Worm (Caenorhabditis elegans): ENCODE measurements around the gene set-16.
A peak's percentile ranks its signal among the peaks of the same experiment; 100 is the strongest.

The set-16 gene

DNA sequence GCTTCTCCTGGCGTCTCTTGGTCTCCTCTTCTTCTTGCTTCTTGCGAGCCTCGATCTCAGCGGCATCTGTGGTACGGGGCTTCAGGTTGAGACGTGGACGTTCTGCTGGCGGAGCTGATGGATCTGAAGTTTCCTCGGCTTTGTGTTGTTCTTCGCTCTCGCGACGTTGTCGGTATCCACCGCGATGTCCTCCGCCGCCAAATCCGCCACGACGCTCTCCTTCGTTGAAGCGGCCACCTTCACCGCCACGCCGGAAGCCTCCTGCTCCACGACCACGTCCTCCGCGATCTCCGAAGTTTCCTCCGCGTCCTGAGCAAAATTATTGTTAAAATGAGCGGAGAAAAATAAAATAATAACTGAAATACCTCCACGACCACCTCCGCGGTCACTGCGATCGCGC lies 940 bp upstream of the set-16 start (continued):
- TF ChIP-seq ztf-6 (GFP tag; IDR thresholded peaks at IDR 0.05) = no peak

- TF ChIP-seq madf-3 (GFP tag; IDR thresholded peaks at IDR 0.05) (no peak), zfh-2 (GFP tag; conservative IDR thresholded peaks at IDR 0.05) (peak; percentile 59)
Measured at ce11 chrIII:13644279-13644678, 563 bp downstream of the set-16 start.

DNA sequence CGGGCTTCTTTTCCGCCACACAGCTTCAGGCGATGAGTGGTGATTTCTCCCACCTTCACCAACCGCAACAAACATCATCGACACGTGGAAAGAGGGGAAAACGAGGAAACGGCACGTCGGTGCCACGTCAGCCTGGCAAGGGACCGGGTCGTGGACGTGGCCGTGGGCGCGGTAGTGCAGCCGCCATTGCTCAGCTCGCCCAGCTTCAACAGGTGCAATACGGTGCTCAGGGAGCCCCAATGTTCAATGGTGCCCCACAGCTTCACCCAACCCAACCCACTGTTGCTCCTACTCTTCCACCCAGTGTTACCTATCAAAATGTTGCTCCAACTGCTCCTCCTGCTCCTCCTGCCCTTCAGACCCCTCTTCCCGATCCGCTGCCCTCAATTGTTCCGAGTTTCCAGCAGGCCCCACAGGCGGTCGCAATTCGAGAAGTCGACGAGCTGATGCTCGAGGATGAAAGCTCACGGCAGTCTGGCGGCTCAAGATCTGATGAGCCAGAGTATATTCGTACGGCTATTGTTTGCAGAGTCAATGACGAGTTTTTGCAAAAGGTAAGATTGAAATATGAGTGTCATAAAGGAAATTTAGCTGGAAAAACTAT lies 2.3 kb downstream of the set-16 start:
- 0 out of 2 replicates have a peak, but pooled peaks have one; percentile 8 for TF ChIP-seq ztf-6 (GFP tag; IDR thresholded peaks at IDR 0.05)
- no peak for TF ChIP-seq akir-1 (GFP tag; optimal IDR thresholded peaks at IDR 0.05)
- TF ChIP-seq hsf-1 (GFP tag; IDR thresholded peaks at IDR 0.05) = no peak
- TF ChIP-seq dox-1 (GFP tag; IDR thresholded peaks at IDR 0.05) = peak; percentile 19; the same call in 1 of the 2 replicates
- TF ChIP-seq Y95B8A.8 (GFP tag; IDR thresholded peaks at IDR 0.05) = 0 out of 2 replicates have a peak, but pooled peaks have one; percentile 11
- no peak for TF ChIP-seq ztf-3 (GFP tag; optimal IDR thresholded peaks at IDR 0.05)
- TF ChIP-seq madf-8 (GFP tag; conservative IDR thresholded peaks at IDR 0.05) = no peak
- TF ChIP-seq nhr-120 (GFP tag; IDR thresholded peaks at IDR 0.05) = no peak
- peak; percentile 77 for TF ChIP-seq egrh-3 (GFP tag; IDR thresholded peaks at IDR 0.05)
- peak; percentile 91 for TF ChIP-seq zfh-2 (GFP tag; conservative IDR thresholded peaks at IDR 0.05)

DNA sequence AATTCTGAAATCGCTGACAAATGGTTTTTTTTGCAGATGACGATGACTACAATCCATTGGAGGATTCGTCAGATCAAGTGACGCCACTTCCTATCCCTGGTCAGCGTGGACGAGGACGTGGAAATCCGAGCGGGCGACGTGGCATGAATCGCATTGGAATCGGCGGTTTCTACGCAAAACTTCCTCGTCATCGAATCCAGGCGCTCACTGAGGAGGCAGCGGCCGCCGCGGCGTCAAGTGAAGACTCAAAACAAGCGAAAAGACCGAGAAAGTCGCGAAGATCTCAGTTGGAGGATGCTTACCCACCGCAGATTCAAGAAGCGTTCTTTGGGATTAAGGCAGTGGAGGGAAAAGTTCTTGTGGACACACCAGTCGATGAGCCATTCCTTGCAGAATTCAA lies 4.8 kb downstream of the set-16 start:
- no peak for TF ChIP-seq lsl-1 (GFP tag; optimal IDR thresholded peaks at IDR 0.05)
- peak; percentile 65 for TF ChIP-seq zfh-2 (GFP tag; conservative IDR thresholded peaks at IDR 0.05)

- TF ChIP-seq zfh-2 (GFP tag; conservative IDR thresholded peaks at IDR 0.05) (peak; percentile 85), ztf-18 (tag; optimal IDR thresholded peaks at IDR 0.05) (no peak), lin-26 (GFP tag; IDR thresholded peaks at IDR 0.05) (0 out of 2 replicates have a peak, but pooled peaks have one; percentile 41), dox-1 (GFP tag; IDR thresholded peaks at IDR 0.05) (peak; percentile 5; the same call in 1 of the 2 replicates), egrh-3 (GFP tag; IDR thresholded peaks at IDR 0.05) (peak; percentile 77)
Measured at ce11 chrIII:13651414-13651813, 7.7 kb downstream of the set-16 start.

DNA sequence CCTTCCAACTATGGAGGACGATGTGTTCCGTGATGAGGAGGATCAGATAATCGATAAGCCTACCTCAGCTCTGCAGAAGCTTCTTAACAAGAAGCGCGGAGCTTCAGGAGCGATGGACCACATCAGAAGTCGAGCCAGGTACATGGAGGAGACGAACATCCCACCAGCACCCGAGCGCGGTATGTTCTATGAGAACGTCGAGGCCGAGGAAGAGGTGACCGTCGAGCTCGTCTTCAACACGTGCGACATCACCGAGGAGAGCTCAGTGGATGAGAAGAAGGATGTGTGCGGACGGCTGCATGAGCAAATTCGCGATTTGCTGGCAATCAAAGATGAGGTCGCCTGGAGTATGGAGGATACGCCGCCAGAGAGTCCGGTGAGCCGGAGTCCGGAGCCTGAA lies 8.3 kb downstream of the set-16 start:
- no peak for TF ChIP-seq unc-130 (GFP tag; optimal IDR thresholded peaks at IDR 0.05)
- TF ChIP-seq sdz-38 (tag; optimal IDR thresholded peaks at IDR 0.05) = no peak
- no peak for TF ChIP-seq chd-7 (tag; optimal IDR thresholded peaks at IDR 0.05)
- no peak for TF ChIP-seq egrh-3 (GFP tag; IDR thresholded peaks at IDR 0.05)
- TF ChIP-seq rcor-1 (GFP tag; IDR thresholded peaks at IDR 0.05) = no peak
- TF ChIP-seq xnd-1 (tag; optimal IDR thresholded peaks at IDR 0.05) = no peak
- TF ChIP-seq madf-8 (GFP tag; conservative IDR thresholded peaks at IDR 0.05) = no peak
- no peak for TF ChIP-seq lsy-27 (tag; optimal IDR thresholded peaks at IDR 0.05; ENCODE audit: borderline replicate concordance, insufficient read depth)
- no peak for TF ChIP-seq hlh-26 (GFP tag; conservative IDR thresholded peaks at IDR 0.05)
- no peak for TF ChIP-seq bed-1 (GFP tag; IDR thresholded peaks at IDR 0.05)
- no peak for TF ChIP-seq ztf-26 (tag; optimal IDR thresholded peaks at IDR 0.05)

- TF ChIP-seq lin-54 (GFP tag; optimal IDR thresholded peaks at IDR 0.05) (no peak), lir-1 (GFP tag; conservative IDR thresholded peaks at IDR 0.05) (no peak), snpc-4 (GFP tag; optimal IDR thresholded peaks at IDR 0.05) (no peak), snpc-4 (tag; optimal IDR thresholded peaks at IDR 0.05) (no peak), zfh-2 (GFP tag; conservative IDR thresholded peaks at IDR 0.05) (peak; percentile 51), F57A8.1 (GFP tag; optimal IDR thresholded peaks at IDR 0.05) (no peak), B0019.2 (GFP tag; conservative IDR thresholded peaks at IDR 0.05) (no peak), lin-40 (tag; optimal IDR thresholded peaks at IDR 0.05) (no peak), lsl-1 (GFP tag; optimal IDR thresholded peaks at IDR 0.05) (no peak), akir-1 (GFP tag; optimal IDR thresholded peaks at IDR 0.05) (no peak), nfya-2 (GFP tag; IDR thresholded peaks at IDR 0.05) (no peak), egl-18 (GFP tag; IDR thresholded peaks at IDR 0.05) (no peak), dox-1 (GFP tag; IDR thresholded peaks at IDR 0.05) (0 out of 2 replicates have a peak, but pooled peaks have one; percentile 6), egrh-3 (GFP tag; IDR thresholded peaks at IDR 0.05) (peak; percentile 5; the same call in 1 of the 2 replicates), somi-1 (GFP tag; optimal IDR thresholded peaks at IDR 0.05) (no peak), lsy-27 (tag; optimal IDR thresholded peaks at IDR 0.05; ENCODE audit: borderline replicate concordance, insufficient read depth) (no peak), mes-4 (tag; optimal IDR thresholded peaks at IDR 0.05) (no peak), nhr-120 (GFP tag; IDR thresholded peaks at IDR 0.05) (no peak), hlh-12 (tag; optimal IDR thresholded peaks at IDR 0.05) (no peak), tbp1 (GFP tag; optimal IDR thresholded peaks at IDR 0.05) (no peak), madf-8 (GFP tag; conservative IDR thresholded peaks at IDR 0.05) (no peak)
Measured at ce11 chrIII:13652708-13653107, 9.0 kb downstream of the set-16 start.

Data from whole organism, young adult.